Worm (Caenorhabditis elegans) whole organism, late embryonic: Measurements from ENCODE around the gene pqn-10.

ENCODE experiments used
- F13H6.1 ChIP-seq: sonication (generic microtip); optimal IDR thresholded peaks from 2 replicates; lab custom pipeline; 2016; ENCODE audit warnings: missing genetic modification characterization, missing compliant biosample characterization
- T23F11.4 ChIP-seq: fragments of 200-800 bp; sonication (Bioruptor generic); optimal IDR thresholded peaks from 2 replicates; lab custom pipeline; 2018; ENCODE audit warnings: mild to moderate bottlenecking, missing genetic modification characterization, missing compliant biosample characterization
- ama-1 ChIP-seq: fragments of 150-350 bp; optimal IDR thresholded peaks from 2 replicates; lab custom pipeline; 2014
- ceh-19 ChIP-seq: fragments of 200-800 bp; sonication (Bioruptor generic); optimal IDR thresholded peaks from 2 replicates; lab custom pipeline; 2018; ENCODE audit warnings: mild to moderate bottlenecking, missing genetic modification characterization, missing compliant biosample characterization
- ceh-22 ChIP-seq: sonication (generic microtip); optimal IDR thresholded peaks from 2 replicates; lab custom pipeline; 2017; ENCODE audit warnings: missing biosample characterization, missing genetic modification characterization
- ceh-24 ChIP-seq: sonication (generic microtip); optimal IDR thresholded peaks from 2 replicates; lab custom pipeline; 2016; ENCODE audit warnings: mild to moderate bottlenecking, missing genetic modification characterization, missing compliant biosample characterization
- ceh-30 ChIP-seq: fragments of 150-350 bp; optimal IDR thresholded peaks from 2 replicates; lab custom pipeline; 2014; ENCODE audit warnings: missing biosample characterization, missing genetic modification characterization
- ceh-31 ChIP-seq: sonication (generic microtip); optimal IDR thresholded peaks from 2 replicates; lab custom pipeline; 2016; ENCODE audit warnings: missing genetic modification characterization, missing compliant biosample characterization
- ceh-48 ChIP-seq: sonication (generic microtip); optimal IDR thresholded peaks from 2 replicates; lab custom pipeline; 2016; ENCODE audit warnings: missing genetic modification characterization, inconsistent platforms, missing compliant biosample characterization
- ceh-6 ChIP-seq: fragments of 200-800 bp; sonication (Bioruptor generic); optimal IDR thresholded peaks from 2 replicates; lab custom pipeline; 2018; ENCODE audit warnings: mild to moderate bottlenecking, missing genetic modification characterization, missing compliant biosample characterization
- ceh-9 ChIP-seq: sonication (generic microtip); optimal IDR thresholded peaks from 2 replicates; lab custom pipeline; 2016; ENCODE audit warnings: mild to moderate bottlenecking, missing genetic modification characterization, inconsistent platforms, missing compliant biosample characterization
- elt-2 ChIP-seq: sonication (generic microtip); optimal IDR thresholded peaks from 2 replicates; lab custom pipeline; 2016; ENCODE audit warnings: missing genetic modification reagents, missing genetic modification characterization, missing compliant biosample characterization
- elt-4 ChIP-seq: sonication (generic microtip); optimal IDR thresholded peaks from 2 replicates; lab custom pipeline; 2016; ENCODE audit warnings: missing genetic modification characterization, missing compliant biosample characterization
- ets-4 ChIP-seq: sonication (generic microtip); optimal IDR thresholded peaks from 2 replicates; lab custom pipeline; 2016; ENCODE audit warnings: missing genetic modification characterization, missing compliant biosample characterization
- fkh-10 ChIP-seq: fragments of 150-350 bp; optimal IDR thresholded peaks from 2 replicates; lab custom pipeline; 2014; ENCODE audit warnings: missing biosample characterization, missing genetic modification reagents, missing genetic modification characterization
- fkh-6 ChIP-seq: sonication (generic microtip); optimal IDR thresholded peaks from 2 replicates; lab custom pipeline; 2016; ENCODE audit warnings: missing genetic modification characterization, missing compliant biosample characterization
- hlh-13 ChIP-seq: fragments of 200-800 bp; sonication (Bioruptor generic); optimal IDR thresholded peaks from 2 replicates; lab custom pipeline; 2018; ENCODE audit warnings: mild to moderate bottlenecking, missing genetic modification characterization, missing compliant biosample characterization
- hlh-6 ChIP-seq: sonication (generic microtip); optimal IDR thresholded peaks from 2 replicates; lab custom pipeline; 2016; ENCODE audit warnings: missing genotype, missing genetic modification characterization, missing compliant biosample characterization
- lim-6 ChIP-seq: sonication (generic microtip); optimal IDR thresholded peaks from 2 replicates; lab custom pipeline; 2016; ENCODE audit warnings: missing genetic modification characterization, missing compliant biosample characterization
- madf-2 ChIP-seq: sonication (generic microtip); optimal IDR thresholded peaks from 2 replicates; lab custom pipeline; 2017; ENCODE audit warnings: missing genetic modification characterization, missing compliant biosample characterization
- pha-4 ChIP-seq: fragments of 150-350 bp; optimal IDR thresholded peaks from 2 replicates; lab custom pipeline; 2018; ENCODE audit warnings: missing biosample characterization, missing genetic modification reagents, missing genetic modification characterization
- pqm-1 ChIP-seq: sonication (generic microtip); optimal IDR thresholded peaks from 2 replicates; lab custom pipeline; 2016; ENCODE audit warnings: missing genetic modification characterization, missing compliant biosample characterization
- pros-1 ChIP-seq: fragments of 150-350 bp; optimal IDR thresholded peaks from 2 replicates; lab custom pipeline; 2014; ENCODE audit warnings: missing biosample characterization, missing genetic modification reagents, missing genetic modification characterization
- rnt-1 ChIP-seq: sonication (generic microtip); optimal IDR thresholded peaks from 2 replicates; lab custom pipeline; 2016; ENCODE audit warnings: missing genetic modification characterization, missing compliant biosample characterization
- sdc-2 ChIP-seq: sonication (generic microtip); optimal IDR thresholded peaks from 2 replicates; lab custom pipeline; 2016; ENCODE audit warnings: missing genotype, missing genetic modification characterization, missing compliant biosample characterization
- sox-4 ChIP-seq: sonication (generic microtip); optimal IDR thresholded peaks from 2 replicates; lab custom pipeline; 2017; ENCODE audit warnings: mild to moderate bottlenecking, missing genetic modification characterization, inconsistent platforms, missing compliant biosample characterization
- syd-9 ChIP-seq: sonication (generic microtip); optimal IDR thresholded peaks from 2 replicates; lab custom pipeline; 2016; ENCODE audit warnings: mild to moderate bottlenecking, missing genetic modification characterization, moderate library complexity, missing compliant biosample characterization
- tbx-2 ChIP-seq: sonication (generic microtip); optimal IDR thresholded peaks from 2 replicates; lab custom pipeline; 2016; ENCODE audit warnings: missing genetic modification characterization, missing compliant biosample characterization
- unc-3 ChIP-seq, 2 experiments: fragments of 200-800 bp in 1 of 2; sonication (Bioruptor generic) in 1 of 2; sonication (generic microtip) in 1 of 2; conservative IDR thresholded peaks in 1 of 2; optimal IDR thresholded peaks in 1 of 2; 2 replicates each; pipeline versions ENCODE4 v1.3.6 to Lab custom; 2016 to 2022; ENCODE audit warnings: missing compliant biosample characterization in 2 of 2, missing genetic modification characterization in 2 of 2, missing genetic modification reagents in 1 of 2
- unc-42 ChIP-seq: sonication (generic microtip); optimal IDR thresholded peaks from 2 replicates; lab custom pipeline; 2016; ENCODE audit warnings: missing genotype, missing genetic modification characterization, missing compliant biosample characterization
- unc-86 ChIP-seq: sonication (generic microtip); optimal IDR thresholded peaks from 2 replicates; lab custom pipeline; 2016; ENCODE audit warnings: missing genetic modification characterization, missing compliant biosample characterization
- zip-5 ChIP-seq: sonication (generic microtip); optimal IDR thresholded peaks from 2 replicates; lab custom pipeline; 2016; ENCODE audit warnings: missing genetic modification characterization, missing compliant biosample characterization
- ztf-16 ChIP-seq: sonication (generic microtip); optimal IDR thresholded peaks from 2 replicates; lab custom pipeline; 2017; ENCODE audit warnings: missing genetic modification characterization, missing compliant biosample characterization

pqn-10 gene

ce11 chrIII:6577159-6577558 lies 49.2 kb downstream of the pqn-10 start:
- TF ChIP-seq pha-4 (tag; lab: Kevin White, UChicago) (no peak), pros-1 (tag; lab: Kevin White, UChicago) (no peak), ceh-9 (tag; lab: Kevin White, UChicago) (no peak), hlh-6 (no peak), ztf-16 (tag; lab: Kevin White, UChicago) (no peak), T23F11.4 (GFP tag; lab: Kevin White, UChicago) (no peak), ceh-48 (tag; lab: Kevin White, UChicago) (no peak), ceh-6 (no peak), pqm-1 (no peak), ceh-30 (tag; lab: Kevin White, UChicago) (no peak), tbx-2 (tag; lab: Kevin White, UChicago) (no peak), ceh-19 (GFP tag; lab: Kevin White, UChicago) (no peak), ets-4 (no peak), F13H6.1 (tag; lab: Kevin White, UChicago) (no peak), sox-4 (tag; lab: Kevin White, UChicago) (no peak), unc-42 (tag; lab: Kevin White, UChicago) (no peak), unc-3 (GFP tag; conservative IDR thresholded peaks at IDR 0.05; lab: Robert Waterston, UW) (no peak), unc-3 (tag; optimal IDR thresholded peaks at IDR 0.05; lab: Kevin White, UChicago) (no peak), sdc-2 (tag; lab: Kevin White, UChicago) (no peak), madf-2 (tag; lab: Kevin White, UChicago) (no peak), ceh-22 (tag; lab: Kevin White, UChicago) (no peak)

DNA sequence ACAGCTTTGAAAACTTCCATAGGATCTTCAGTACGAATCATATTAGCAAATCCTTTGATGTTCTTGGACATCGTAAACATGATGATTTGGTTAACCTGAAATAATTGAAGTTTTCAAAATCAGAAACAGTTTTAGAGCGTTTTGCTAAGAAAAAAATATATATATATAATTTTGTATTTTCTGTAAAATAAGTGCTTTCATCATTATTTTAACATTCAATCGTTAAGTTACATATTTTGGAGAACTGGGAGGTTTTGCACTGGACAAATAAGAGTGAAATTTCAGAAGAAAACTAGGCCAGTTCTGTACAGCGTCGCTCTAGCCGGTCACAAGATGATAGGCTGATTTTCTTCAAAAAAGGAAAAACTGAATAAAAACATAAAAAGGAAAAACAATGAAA lies 50.5 kb downstream of the pqn-10 start, which contains the start of gene F27B3.6:
Gene F27B3.6, minus strand, starts transcription at position 101 of the 400 bp plus-strand sequence.
- TF ChIP-seq ceh-31 (tag; lab: Kevin White, UChicago), result no peak
- no peak for TF ChIP-seq rnt-1
- TF ChIP-seq lim-6 (tag; lab: Kevin White, UChicago), result no peak
- no peak for TF ChIP-seq syd-9 (tag; lab: Kevin White, UChicago)
- TF ChIP-seq elt-4 (tag; lab: Kevin White, UChicago), result no peak
- TF ChIP-seq T23F11.4 (GFP tag; lab: Kevin White, UChicago), result no peak
- no peak for TF ChIP-seq unc-86 (tag; lab: Kevin White, UChicago)
- TF ChIP-seq madf-2 (tag; lab: Kevin White, UChicago), result no peak
- TF ChIP-seq elt-2 (tag; lab: Kevin White, UChicago), result no peak
- no peak for TF ChIP-seq hlh-13 (GFP tag; lab: Kevin White, UChicago)
- no peak for TF ChIP-seq fkh-10 (GFP tag; lab: Kevin White, UChicago)
- no peak for TF ChIP-seq ama-1 (lab: Kevin White, UChicago)
- no peak for TF ChIP-seq zip-5 (tag; lab: Kevin White, UChicago)

DNA sequence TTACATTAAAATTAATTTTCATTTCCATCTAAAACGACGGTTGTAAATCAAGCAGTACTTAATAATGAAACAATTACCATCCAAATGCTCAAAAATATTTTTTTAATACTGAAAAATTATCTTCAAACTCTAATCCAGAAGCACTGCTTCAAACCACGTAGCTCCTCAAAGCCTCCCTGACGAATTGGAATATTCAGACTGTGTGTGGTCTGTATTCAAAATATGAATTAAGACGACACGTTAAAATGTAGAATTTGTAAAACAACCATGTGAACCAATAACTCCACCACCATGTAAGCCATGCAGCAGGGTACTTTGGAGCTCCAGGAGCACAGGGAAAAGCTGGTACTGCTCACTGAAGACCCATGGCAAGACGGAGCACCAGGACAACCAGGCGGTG lies 51.4 kb downstream of the pqn-10 start, which contains the start of gene F27B3.8:
Gene F27B3.8, plus strand, starts transcription at position 301 of the 400 bp plus-strand sequence.
- TF ChIP-seq syd-9 (tag; lab: Kevin White, UChicago) (no peak), fkh-6 (tag; lab: Kevin White, UChicago) (no peak), unc-42 (tag; lab: Kevin White, UChicago) (no peak), ceh-9 (tag; lab: Kevin White, UChicago) (no peak), fkh-10 (GFP tag; lab: Kevin White, UChicago) (no peak), rnt-1 (no peak), ceh-24 (no peak), hlh-6 (no peak)
- TF ChIP-seq, all 69 proteins: peak for 0
